Worm (Caenorhabditis elegans) whole organism, L1 larva: Measurements from ENCODE around the gene C50F4.8.

Experiments
- aha-1 ChIP-seq: fragments of 150-350 bp; optimal IDR thresholded peaks from 2 replicates; lab custom pipeline; 2014; ENCODE audit warnings: missing biosample characterization, missing genetic modification characterization
- alr-1 ChIP-seq: fragments of 200-800 bp; sonication (Bioruptor generic); optimal IDR thresholded peaks from 2 replicates; lab custom pipeline; 2018; ENCODE audit warnings: borderline replicate concordance, mild to moderate bottlenecking, missing genetic modification characterization, missing compliant biosample characterization
- fkh-8 ChIP-seq: sonication (generic microtip); optimal IDR thresholded peaks from 2 replicates; lab custom pipeline; 2016; ENCODE audit warnings: mild to moderate bottlenecking, missing genetic modification characterization, missing compliant biosample characterization
- jun-1 ChIP-seq: fragments of 150-350 bp; optimal IDR thresholded peaks from 2 replicates; lab custom pipeline; 2014; ENCODE audit warnings: missing biosample characterization, missing genetic modification reagents, missing genetic modification characterization
- lin-13 ChIP-seq: fragments of 150-350 bp; optimal IDR thresholded peaks from 2 replicates; lab custom pipeline; 2014; ENCODE audit warnings: missing biosample characterization, missing genetic modification reagents, missing genetic modification characterization
- lsy-2 ChIP-seq, 2 experiments: fragments of 150-350 bp; optimal IDR thresholded peaks; 2 replicates each; lab custom pipeline; 2014; ENCODE audit warnings: missing biosample characterization in 2 of 2, missing genetic modification characterization in 2 of 2
- mep-1 ChIP-seq: fragments of 150-350 bp; optimal IDR thresholded peaks from 2 replicates; lab custom pipeline; 2014; ENCODE audit warnings: missing biosample characterization, missing genetic modification characterization
- nhr-237 ChIP-seq: fragments of 150-350 bp; optimal IDR thresholded peaks from 2 replicates; lab custom pipeline; 2014; ENCODE audit warnings: missing biosample characterization, missing genetic modification characterization
- pqm-1 ChIP-seq: sonication (generic microtip); optimal IDR thresholded peaks from 3 replicates; lab custom pipeline; 2017; ENCODE audit warnings: missing biosample characterization, missing genetic modification characterization
- unc-62 ChIP-seq: fragments of 150-350 bp; optimal IDR thresholded peaks from 2 replicates; lab custom pipeline; 2014; ENCODE audit warnings: missing biosample characterization, missing genetic modification reagents, missing genetic modification characterization
- ztf-4 ChIP-seq: fragments of 150-350 bp; optimal IDR thresholded peaks from 2 replicates; lab custom pipeline; 2014; ENCODE audit warnings: missing biosample characterization, missing genetic modification characterization

- TF ChIP-seq pqm-1 (tag; lab: Kevin White, UChicago) = no peak
- TF ChIP-seq ztf-4 (tag; lab: Kevin White, UChicago) = no peak
- TF ChIP-seq aha-1 (tag; lab: Kevin White, UChicago) = no peak
- no peak for TF ChIP-seq lin-13 (GFP tag; lab: Kevin White, UChicago)
- peak; percentile 1 for TF ChIP-seq mep-1 (tag; lab: Kevin White, UChicago)
- TF ChIP-seq lsy-2 (tag; optimal IDR thresholded peaks at IDR 0.05; lab: Kevin White, UChicago) = peak in 1 of 2 experiments; percentile 27
- no peak for TF ChIP-seq unc-62 (GFP tag; lab: Kevin White, UChicago)
- no peak for TF ChIP-seq nhr-237 (tag; lab: Kevin White, UChicago)
- no peak for TF ChIP-seq jun-1 (tag; lab: Kevin White, UChicago)
- no peak for TF ChIP-seq fkh-8 (tag; lab: Kevin White, UChicago)
- TF ChIP-seq alr-1 (tag; lab: Kevin White, UChicago) = no peak
These were observed 27.5 kb upstream of the C50F4.8 start, which contains the start of gene C50F4.6 for ce11 chrV:9546042-9546581.
